Worm (Caenorhabditis elegans): ENCODE measurements around the gene tre-5.

ce11 chrII:84134-84533 is 29.0 kb upstream of the tre-5 start, which contains the start of gene C50D2.6:
- TF ChIP-seq W03F9.2 (tag; optimal IDR thresholded peaks at IDR 0.05) (no peak), him-1 (tag; optimal IDR thresholded peaks at IDR 0.05) (no peak)

Measured in whole organism, L4/young adult.